Worm (Caenorhabditis elegans) whole organism, L4/young adult: ENCODE results near the gene him-6.

Experiments used
- W03F9.2 ChIP-seq: fragments of 150-350 bp; optimal IDR thresholded peaks from 2 replicates; lab custom pipeline; 2014; ENCODE audit warnings: missing biosample characterization, missing genetic modification characterization
- dao-5 ChIP-seq: sonication (generic microtip); optimal IDR thresholded peaks from 2 replicates; lab custom pipeline; 2016; ENCODE audit warnings: missing genotype, missing genetic modification characterization, moderate library complexity, missing compliant biosample characterization
- him-1 ChIP-seq: sonication (generic microtip); optimal IDR thresholded peaks from 2 replicates; lab custom pipeline; 2016; ENCODE audit warnings: missing genotype, missing genetic modification reagents, missing genetic modification characterization, missing compliant biosample characterization

DNA sequence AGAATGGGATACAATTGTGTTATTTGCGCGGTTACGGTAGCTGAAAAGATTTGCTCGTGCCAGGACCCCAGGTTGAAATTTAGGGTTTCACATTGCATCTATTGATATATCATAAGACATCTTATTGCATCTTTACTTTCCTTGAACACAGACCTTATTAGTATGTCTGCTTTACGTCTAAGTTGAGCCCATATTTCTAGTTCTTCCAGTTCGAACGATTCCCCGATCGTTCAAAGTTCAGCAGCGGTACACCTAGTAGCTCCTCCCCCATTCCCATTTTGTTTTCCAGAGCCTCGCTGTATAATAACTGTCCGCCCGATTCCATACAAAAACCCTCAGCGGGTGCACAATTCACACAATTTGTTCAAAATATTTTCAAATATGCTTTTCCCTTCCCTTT lies 48.9 kb upstream of the him-6 start, which contains the start of gene C25G4.17:
- TF ChIP-seq dao-5 (tag; lab: Kevin White, UChicago) (no peak), him-1 (tag; lab: Kevin White, UChicago) (no peak), W03F9.2 (tag; lab: Kevin White, UChicago) (no peak)
